Fruit fly (Drosophila melanogaster) whole organism, embryonic: Measurements from ENCODE around the gene dhd.

Experiments used
- Adf1 ChIP-seq: fragments of 200-800 bp; sonication (Bioruptor generic); IDR thresholded peaks from 2 replicates; pipeline ENCODE4 v1.3.6; 2022; ENCODE audit warnings: missing biosample characterization, missing genetic modification characterization
- Asciz ChIP-seq: fragments of 200-800 bp; sonication (Bioruptor generic); optimal IDR thresholded peaks from 2 replicates; lab custom pipeline; 2017; ENCODE audit warnings: missing biosample characterization, mild to moderate bottlenecking, missing genetic modification characterization, missing genetic modification reagents
- B-H2 ChIP-seq: fragments of 200-800 bp; sonication (Bioruptor generic); optimal IDR thresholded peaks from 2 replicates; lab custom pipeline; 2018; ENCODE audit warnings: missing biosample characterization, mild to moderate bottlenecking, missing genetic modification characterization
- CG10979 ChIP-seq: fragments of 200-800 bp; sonication (Bioruptor generic); optimal IDR thresholded peaks from 2 replicates; lab custom pipeline; 2018; ENCODE audit warnings: missing biosample characterization, mild to moderate bottlenecking, missing genetic modification characterization, moderate library complexity
- CG11398 ChIP-seq: fragments of 200-800 bp; sonication (Bioruptor generic); optimal IDR thresholded peaks from 2 replicates; lab custom pipeline; 2016; ENCODE audit warnings: missing biosample characterization, missing genetic modification characterization
- CG12391 ChIP-seq: fragments of 200-800 bp; sonication (Bioruptor generic); optimal IDR thresholded peaks from 3 replicates; lab custom pipeline; 2018; ENCODE audit warnings: missing biosample characterization, mild to moderate bottlenecking, missing genetic modification characterization, moderate library complexity
- CG13775 ChIP-seq: fragments of 200-800 bp; sonication (Bioruptor generic); optimal IDR thresholded peaks from 3 replicates; lab custom pipeline; 2017; ENCODE audit warnings: missing biosample characterization, mild to moderate bottlenecking, missing genetic modification characterization
- CG14014 ChIP-seq: fragments of 200-800 bp; sonication (Bioruptor generic); IDR thresholded peaks from 2 replicates; pipeline ENCODE4 v1.3.6; 2022; ENCODE audit warnings: missing biosample characterization, missing genetic modification characterization
- CG14441 ChIP-seq: fragments of 200-800 bp; sonication (Bioruptor generic); IDR thresholded peaks from 2 replicates; pipeline ENCODE4 v1.3.6; 2022; ENCODE audit warnings: missing biosample characterization, missing genetic modification characterization
- CG17802 ChIP-seq: fragments of 200-800 bp; sonication (Bioruptor generic); optimal IDR thresholded peaks from 2 replicates; lab custom pipeline; 2018; ENCODE audit warnings: missing biosample characterization, mild to moderate bottlenecking, missing genetic modification characterization, moderate library complexity
- CG1792 ChIP-seq: fragments of 200-800 bp; sonication (Bioruptor generic); optimal IDR thresholded peaks from 2 replicates; lab custom pipeline; 2016; ENCODE audit warnings: missing biosample characterization, missing genetic modification characterization
- CG30403 ChIP-seq: fragments of 200-800 bp; sonication (Bioruptor generic); optimal IDR thresholded peaks from 3 replicates; lab custom pipeline; 2016; ENCODE audit warnings: missing biosample characterization, missing genetic modification characterization
- CG3281 ChIP-seq: fragments of 200-800 bp; sonication (Bioruptor generic); optimal IDR thresholded peaks from 3 replicates; lab custom pipeline; 2017; ENCODE audit warnings: missing biosample characterization, mild to moderate bottlenecking, missing genetic modification characterization
- CG34224 ChIP-seq: fragments of 200-800 bp; sonication (Bioruptor generic); IDR thresholded peaks from 3 replicates; pipeline ENCODE4 v1.3.6; 2022; ENCODE audit warnings: missing biosample characterization, missing genetic modification characterization; ENCODE audit not compliant: partially characterized antibody
- CG42726 ChIP-seq: fragments of 200-800 bp; sonication (Bioruptor generic); IDR thresholded peaks from 2 replicates; pipeline ENCODE4 v1.3.6; 2022; ENCODE audit warnings: missing biosample characterization, missing genetic modification characterization; ENCODE audit not compliant: partially characterized antibody
- CG4424 ChIP-seq: fragments of 200-800 bp; sonication (Bioruptor generic); optimal IDR thresholded peaks from 3 replicates; lab custom pipeline; 2016; ENCODE audit warnings: missing biosample characterization, missing genetic modification characterization
- CG6254 ChIP-seq: fragments of 200-800 bp; sonication (Bioruptor generic); optimal IDR thresholded peaks from 3 replicates; lab custom pipeline; 2017; ENCODE audit warnings: mild to moderate bottlenecking, missing biosample characterization, missing genetic modification reagents, missing genetic modification characterization
- CG8290 ChIP-seq, 3 experiments: fragments of 200-800 bp; sonication (Bioruptor generic); optimal IDR thresholded peaks; 2 replicates each; lab custom pipeline; 2016 to 2019; ENCODE audit warnings: missing biosample characterization in 3 of 3, missing genetic modification characterization in 3 of 3, mild to moderate bottlenecking in 2 of 3, moderate library complexity in 1 of 3
- CG8359 ChIP-seq: fragments of 200-800 bp; sonication (Bioruptor generic); optimal IDR thresholded peaks from 2 replicates; lab custom pipeline; 2017; ENCODE audit warnings: missing biosample characterization, mild to moderate bottlenecking, missing genetic modification characterization, borderline replicate concordance
- CG9797 ChIP-seq: fragments of 200-800 bp; sonication (Bioruptor generic); optimal IDR thresholded peaks from 3 replicates; lab custom pipeline; 2018; ENCODE audit warnings: missing biosample characterization, mild to moderate bottlenecking, missing genetic modification characterization
- CG9817 ChIP-seq: fragments of 200-800 bp; sonication (Bioruptor generic); optimal IDR thresholded peaks from 2 replicates; lab custom pipeline; 2018; ENCODE audit warnings: missing biosample characterization, mild to moderate bottlenecking, missing genetic modification characterization, moderate library complexity
- CoRest ChIP-seq: fragments of 200-800 bp; sonication (Bioruptor generic); optimal IDR thresholded peaks from 3 replicates; lab custom pipeline; 2018; ENCODE audit warnings: missing biosample characterization, mild to moderate bottlenecking, missing genetic modification characterization, moderate library complexity
- D19A ChIP-seq: fragments of 200-800 bp; optimal IDR thresholded peaks from 3 replicates; lab custom pipeline; 2019; ENCODE audit warnings: missing biosample characterization, mild to moderate bottlenecking, missing genetic modification characterization, moderate library complexity
- Dll ChIP-seq: fragments of 200-800 bp; sonication (Bioruptor generic); IDR thresholded peaks from 4 replicates; pipeline ENCODE4 v1.3.6; 2022; ENCODE audit warnings: missing biosample characterization, missing genetic modification characterization; ENCODE audit not compliant: partially characterized antibody
- Doc2 ChIP-seq: fragments of 200-800 bp; sonication (Bioruptor generic); IDR thresholded peaks from 2 replicates; pipeline ENCODE4 v1.3.6; 2022; ENCODE audit warnings: missing biosample characterization, missing genetic modification characterization
- E2f2 ChIP-seq: fragments of 200-800 bp; sonication (Bioruptor generic); IDR thresholded peaks from 2 replicates; pipeline ENCODE4 v1.3.6; 2022; ENCODE audit warnings: missing biosample characterization, missing genetic modification characterization
- HmgZ ChIP-seq: fragments of 200-800 bp; sonication (Bioruptor generic); optimal IDR thresholded peaks from 2 replicates; lab custom pipeline; 2018; ENCODE audit warnings: missing biosample characterization, mild to moderate bottlenecking, missing genetic modification characterization
- Kr ChIP-seq: fragments of 200-800 bp; sonication (Bioruptor generic); optimal IDR thresholded peaks from 2 replicates; lab custom pipeline; 2017; ENCODE audit warnings: missing biosample characterization, mild to moderate bottlenecking, missing genetic modification characterization
- Myb ChIP-seq: fragments of 200-800 bp; sonication (Bioruptor generic); optimal IDR thresholded peaks from 2 replicates; lab custom pipeline; 2016; ENCODE audit warnings: missing biosample characterization, missing genetic modification characterization
- Nf-YC ChIP-seq: fragments of 200-800 bp; optimal IDR thresholded peaks from 3 replicates; lab custom pipeline; 2019; ENCODE audit warnings: missing biosample characterization, mild to moderate bottlenecking, missing genetic modification characterization, moderate library complexity
- Spps ChIP-seq: fragments of 200-800 bp; sonication (Bioruptor generic); optimal IDR thresholded peaks from 2 replicates; lab custom pipeline; 2018; ENCODE audit warnings: missing biosample characterization, mild to moderate bottlenecking, missing genetic modification characterization
- Tbp ChIP-seq: fragments of >200 bp; optimal IDR thresholded peaks from 2 replicates; lab custom pipeline; 2018; ENCODE audit warnings: missing biosample characterization, missing genetic modification characterization
- Vsx1 ChIP-seq: fragments of 200-800 bp; sonication (Bioruptor generic); optimal IDR thresholded peaks from 2 replicates; lab custom pipeline; 2017; ENCODE audit warnings: missing biosample characterization, mild to moderate bottlenecking, missing genetic modification characterization, missing genetic modification reagents
- ab ChIP-seq: fragments of 200-800 bp; sonication (Bioruptor generic); optimal IDR thresholded peaks from 2 replicates; lab custom pipeline; 2016; ENCODE audit warnings: missing biosample characterization, missing genetic modification characterization
- amos ChIP-seq: fragments of 200-800 bp; sonication (Bioruptor generic); IDR thresholded peaks from 2 replicates; pipeline ENCODE4 v1.3.6; 2022; ENCODE audit warnings: missing biosample characterization, missing genetic modification characterization; ENCODE audit not compliant: partially characterized antibody
- chinmo ChIP-seq: fragments of 200-800 bp; sonication (Bioruptor generic); IDR thresholded peaks from 4 replicates; pipeline ENCODE4 v1.3.6; 2022; ENCODE audit warnings: missing biosample characterization, missing genetic modification characterization; ENCODE audit not compliant: partially characterized antibody
- ci ChIP-seq: fragments of 200-800 bp; sonication (Bioruptor generic); IDR thresholded peaks from 3 replicates; pipeline ENCODE4 v1.3.6; 2022; ENCODE audit warnings: missing biosample characterization, missing genetic modification characterization
- corto ChIP-seq: fragments of 200-800 bp; sonication (Bioruptor generic); optimal IDR thresholded peaks from 2 replicates; lab custom pipeline; 2016; ENCODE audit warnings: missing biosample characterization, mild to moderate bottlenecking, missing genetic modification characterization, moderate library complexity
- emc ChIP-seq: fragments of 200-800 bp; sonication (Bioruptor generic); optimal IDR thresholded peaks from 2 replicates; lab custom pipeline; 2016; ENCODE audit warnings: missing biosample characterization, missing genetic modification characterization
- ems ChIP-seq: fragments of 200-800 bp; sonication (Bioruptor generic); optimal IDR thresholded peaks from 3 replicates; lab custom pipeline; 2016; ENCODE audit warnings: missing biosample characterization, missing genetic modification characterization
- esg ChIP-seq: fragments of 200-800 bp; sonication (Bioruptor generic); conservative IDR thresholded peaks from 2 replicates; pipeline ENCODE4 v1.3.6; 2022; ENCODE audit warnings: missing biosample characterization, missing genetic modification characterization
- hb ChIP-seq: fragments of 200-800 bp; sonication (Bioruptor generic); IDR thresholded peaks from 3 replicates; pipeline ENCODE4 v1.3.6; 2022; ENCODE audit warnings: missing biosample characterization, missing genetic modification characterization; ENCODE audit not compliant: partially characterized antibody
- jing ChIP-seq: fragments of 200-800 bp; sonication (Bioruptor generic); optimal IDR thresholded peaks from 2 replicates; lab custom pipeline; 2018; ENCODE audit warnings: missing biosample characterization, mild to moderate bottlenecking, missing genetic modification characterization
- lab ChIP-seq: fragments of 200-800 bp; sonication (Bioruptor generic); optimal IDR thresholded peaks from 3 replicates; lab custom pipeline; 2017; ENCODE audit warnings: missing biosample characterization, missing genetic modification characterization, mild to moderate bottlenecking, moderate library complexity, missing genetic modification reagents
- odd ChIP-seq: fragments of 200-800 bp; sonication (Bioruptor generic); optimal IDR thresholded peaks from 2 replicates; lab custom pipeline; 2017; ENCODE audit warnings: missing biosample characterization, mild to moderate bottlenecking, missing genetic modification characterization
- phol ChIP-seq: fragments of 200-800 bp; sonication (Bioruptor generic); optimal IDR thresholded peaks from 3 replicates; lab custom pipeline; 2018; ENCODE audit warnings: missing biosample characterization, mild to moderate bottlenecking, missing genetic modification characterization, moderate library complexity
- so ChIP-seq: fragments of 200-800 bp; sonication (Bioruptor generic); IDR thresholded peaks from 3 replicates; pipeline ENCODE4 v1.3.6; 2022; ENCODE audit warnings: missing biosample characterization, missing genetic modification characterization
- sqz ChIP-seq: fragments of 200-800 bp; sonication (Bioruptor generic); optimal IDR thresholded peaks from 3 replicates; lab custom pipeline; 2018; ENCODE audit warnings: missing biosample characterization, mild to moderate bottlenecking, missing genetic modification characterization
- sr ChIP-seq: fragments of 200-800 bp; sonication (Bioruptor generic); IDR thresholded peaks from 3 replicates; pipeline ENCODE4 v1.3.6; 2022; ENCODE audit warnings: missing biosample characterization, missing genetic modification characterization
- stc ChIP-seq: fragments of 200-800 bp; sonication (Bioruptor generic); IDR thresholded peaks from 2 replicates; pipeline ENCODE4 v1.3.6; 2022; ENCODE audit warnings: missing biosample characterization, missing genetic modification characterization
- yki ChIP-seq: fragments of >200 bp; optimal IDR thresholded peaks from 3 replicates; lab custom pipeline; 2018

dhd gene

DNA sequence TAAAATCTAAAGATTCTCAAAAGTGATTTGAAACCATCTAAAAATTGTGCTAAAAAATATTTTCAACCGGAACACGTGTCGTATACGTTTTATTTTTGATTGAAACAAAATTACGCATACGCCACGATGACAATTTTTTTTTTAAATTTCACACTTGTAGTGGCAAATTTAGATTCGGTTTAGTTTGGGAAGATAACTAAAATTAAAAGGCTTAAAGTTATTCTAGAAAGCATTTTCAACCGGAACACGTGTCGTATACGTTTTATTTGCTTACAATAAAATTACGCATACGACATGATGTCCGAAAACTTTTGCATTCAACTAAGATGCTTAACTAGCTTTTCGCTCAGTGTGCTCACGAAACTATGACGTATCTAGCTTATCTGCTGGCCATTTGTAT is 46.8 kb downstream of the dhd start (continued):
- TF ChIP-seq Nf-YC (tag; lab: Kevin White, UChicago) (no peak), ems (no peak), CG9817 (tag; lab: Kevin White, UChicago) (no peak), Adf1 (GFP tag; lab: Robert Waterston, UW) (no peak), sqz (GFP tag; lab: Kevin White, UChicago) (no peak), emc (GFP tag; lab: Kevin White, UChicago) (no peak), Vsx1 (GFP tag; lab: Kevin White, UChicago) (no peak), CG42726 (GFP tag; lab: Robert Waterston, UW) (no peak), hb (GFP tag; lab: Robert Waterston, UW) (no peak), sr (no peak), CG14441 (GFP tag; lab: Robert Waterston, UW) (no peak), D19A (tag; lab: Kevin White, UChicago) (no peak), CG8290 (GFP tag; optimal IDR thresholded peaks at IDR 0.05; lab: Kevin White, UChicago) (no peak), CG8290 (tag; optimal IDR thresholded peaks at IDR 0.05; lab: Kevin White, UChicago) (no peak), CG1792 (GFP tag; lab: Kevin White, UChicago) (no peak), lab (GFP tag; lab: Kevin White, UChicago) (no peak), Spps (tag; lab: Kevin White, UChicago) (no peak), B-H2 (GFP tag; lab: Kevin White, UChicago) (no peak), CoRest (tag; lab: Kevin White, UChicago) (peak; percentile 41), CG11398 (no peak), ab (GFP tag; lab: Kevin White, UChicago) (no peak), Myb (GFP tag; lab: Kevin White, UChicago) (no peak), corto (GFP tag; lab: Kevin White, UChicago) (no peak), CG17802 (tag; lab: Kevin White, UChicago) (no peak), CG3281 (GFP tag; lab: Kevin White, UChicago) (no peak), Doc2 (GFP tag; lab: Robert Waterston, UW) (no peak), yki (no peak), CG10979 (tag; lab: Kevin White, UChicago) (peak; percentile 69), CG8359 (GFP tag; lab: Kevin White, UChicago) (no peak), Kr (no peak), Tbp (GFP tag; lab: Kevin White, UChicago) (no peak), CG34224 (no peak), CG4424 (GFP tag; lab: Kevin White, UChicago) (peak; percentile 14), phol (peak; percentile 29), HmgZ (tag; lab: Kevin White, UChicago) (no peak), jing (GFP tag; lab: Kevin White, UChicago) (no peak), CG13775 (peak; percentile 32), CG9797 (GFP tag; lab: Kevin White, UChicago) (no peak), CG30403 (GFP tag; lab: Kevin White, UChicago) (peak; percentile 35), so (GFP tag; lab: Robert Waterston, UW) (no peak), CG12391 (no peak), chinmo (GFP tag; lab: Robert Waterston, UW) (no peak), CG14014 (GFP tag; lab: Robert Waterston, UW) (no peak), ci (no peak), esg (GFP tag; lab: Robert Waterston, UW) (no peak), stc (no peak), amos (GFP tag; lab: Robert Waterston, UW) (no peak), E2f2 (GFP tag; lab: Robert Waterston, UW) (no peak), Dll (GFP tag; lab: Robert Waterston, UW) (no peak), CG6254 (GFP tag; lab: Kevin White, UChicago) (no peak), Asciz (GFP tag; lab: Kevin White, UChicago) (no peak), odd (no peak)
